Fruit fly (Drosophila melanogaster) whole organism, embryonic: ENCODE results near the gene CG17652.

Experiments
- Antp ChIP-seq: fragments of 200-800 bp; sonication (Bioruptor generic); optimal IDR thresholded peaks from 3 replicates; lab custom pipeline; 2016; ENCODE audit warnings: missing biosample characterization, missing genetic modification characterization
- B-H1 ChIP-seq: fragments of 200-800 bp; sonication (Bioruptor generic); IDR thresholded peaks from 3 replicates; pipeline ENCODE4 v1.3.6; 2022; ENCODE audit warnings: missing biosample characterization, missing genetic modification characterization
- CG10431 ChIP-seq: fragments of 200-800 bp; sonication (Bioruptor generic); optimal IDR thresholded peaks from 3 replicates; lab custom pipeline; 2018; ENCODE audit warnings: missing biosample characterization, mild to moderate bottlenecking, missing genetic modification characterization
- CG11247 ChIP-seq: fragments of 200-800 bp; sonication (Bioruptor generic); IDR thresholded peaks from 2 replicates; pipeline ENCODE4 v1.3.6; 2022; ENCODE audit warnings: missing biosample characterization, missing genetic modification characterization
- CG12104 ChIP-seq: fragments of 200-800 bp; sonication (Bioruptor generic); optimal IDR thresholded peaks from 3 replicates; lab custom pipeline; 2016; ENCODE audit warnings: missing biosample characterization, missing genetic modification characterization
- CG12219 ChIP-seq: fragments of 200-800 bp; sonication (Bioruptor generic); optimal IDR thresholded peaks from 3 replicates; lab custom pipeline; 2018; ENCODE audit warnings: missing biosample characterization, mild to moderate bottlenecking, missing genetic modification characterization
- CG12744 ChIP-seq: fragments of 200-800 bp; sonication (Bioruptor generic); optimal IDR thresholded peaks from 2 replicates; lab custom pipeline; 2016; ENCODE audit warnings: missing biosample characterization, missing genetic modification characterization
- CG12942 ChIP-seq: fragments of 200-800 bp; sonication (Bioruptor generic); optimal IDR thresholded peaks from 3 replicates; lab custom pipeline; 2016; ENCODE audit warnings: missing biosample characterization, missing genetic modification characterization
- CG13123 ChIP-seq: fragments of 200-800 bp; sonication (Bioruptor generic); optimal IDR thresholded peaks from 2 replicates; lab custom pipeline; 2016; ENCODE audit warnings: missing biosample characterization, missing genetic modification characterization
- CG14965 ChIP-seq: fragments of 200-800 bp; sonication (Bioruptor generic); optimal IDR thresholded peaks from 2 replicates; lab custom pipeline; 2016; ENCODE audit warnings: missing biosample characterization, missing genetic modification characterization, borderline replicate concordance
- CG15479 ChIP-seq: fragments of 200-800 bp; sonication (Bioruptor generic); optimal IDR thresholded peaks from 3 replicates; lab custom pipeline; 2019; ENCODE audit warnings: missing biosample characterization, mild to moderate bottlenecking, missing genetic modification characterization, moderate library complexity
- CG1603 ChIP-seq: fragments of 200-800 bp; sonication (Bioruptor generic); optimal IDR thresholded peaks from 2 replicates; lab custom pipeline; 2019; ENCODE audit warnings: missing biosample characterization, mild to moderate bottlenecking, missing genetic modification characterization, moderate library complexity
- CG18599 ChIP-seq: fragments of 200-800 bp; sonication (Bioruptor generic); optimal IDR thresholded peaks from 3 replicates; lab custom pipeline; 2017; ENCODE audit warnings: missing biosample characterization, missing genetic modification characterization, mild to moderate bottlenecking, moderate library complexity, missing genetic modification reagents
- CG32767 ChIP-seq: fragments of 200-800 bp; sonication (Bioruptor generic); IDR thresholded peaks from 2 replicates; pipeline ENCODE4 v1.3.6; 2022; ENCODE audit warnings: missing biosample characterization, missing genetic modification characterization
- CG4360 ChIP-seq: fragments of 200-800 bp; sonication (Bioruptor generic); IDR thresholded peaks from 2 replicates; pipeline ENCODE4 v1.3.6; 2022; ENCODE audit warnings: missing biosample characterization, missing genetic modification characterization
- CG4404 ChIP-seq: fragments of 200-800 bp; sonication (Bioruptor generic); IDR thresholded peaks from 2 replicates; pipeline ENCODE4 v1.3.6; 2022; ENCODE audit warnings: missing biosample characterization, missing genetic modification characterization
- CG6683 ChIP-seq: fragments of 200-800 bp; sonication (Bioruptor generic); optimal IDR thresholded peaks from 2 replicates; lab custom pipeline; 2017; ENCODE audit warnings: missing biosample characterization, mild to moderate bottlenecking, missing genetic modification characterization, missing genetic modification reagents
- CG6689 ChIP-seq: fragments of 200-800 bp; sonication (Bioruptor generic); IDR thresholded peaks from 2 replicates; pipeline ENCODE4 v1.3.6; 2022; ENCODE audit warnings: missing biosample characterization, missing genetic modification characterization
- CG6813 ChIP-seq: fragments of 200-800 bp; sonication (Bioruptor generic); optimal IDR thresholded peaks from 2 replicates; lab custom pipeline; 2017; ENCODE audit warnings: missing biosample characterization, missing genetic modification characterization, mild to moderate bottlenecking, moderate library complexity, missing genetic modification reagents
- CG6854 ChIP-seq: fragments of 200-800 bp; sonication (Bioruptor generic); optimal IDR thresholded peaks from 3 replicates; lab custom pipeline; 2017; ENCODE audit warnings: missing biosample characterization, mild to moderate bottlenecking, missing genetic modification characterization
- CG7357 ChIP-seq: fragments of 200-800 bp; sonication (Bioruptor generic); IDR thresholded peaks from 3 replicates; pipeline ENCODE4 v1.3.6; 2022; ENCODE audit warnings: missing biosample characterization, missing genetic modification characterization
- CG7786 ChIP-seq: fragments of 200-800 bp; sonication (Bioruptor generic); optimal IDR thresholded peaks from 2 replicates; lab custom pipeline; 2016; ENCODE audit warnings: missing biosample characterization, missing genetic modification characterization
- CG8089 ChIP-seq: fragments of 200-800 bp; sonication (Bioruptor generic); optimal IDR thresholded peaks from 3 replicates; lab custom pipeline; 2016; ENCODE audit warnings: missing biosample characterization, missing genetic modification characterization
- CG8290 ChIP-seq, 3 experiments: fragments of 200-800 bp; sonication (Bioruptor generic); optimal IDR thresholded peaks; 2 replicates each; lab custom pipeline; 2016 to 2019; ENCODE audit warnings: missing biosample characterization in 3 of 3, missing genetic modification characterization in 3 of 3, mild to moderate bottlenecking in 2 of 3, moderate library complexity in 1 of 3
- CG8944 ChIP-seq: fragments of 200-800 bp; sonication (Bioruptor generic); optimal IDR thresholded peaks from 3 replicates; lab custom pipeline; 2016; ENCODE audit warnings: missing biosample characterization, missing genetic modification characterization
- CTCF ChIP-seq: fragments of 200-800 bp; sonication (Bioruptor generic); optimal IDR thresholded peaks from 2 replicates; lab custom pipeline; 2017; ENCODE audit warnings: missing biosample characterization, mild to moderate bottlenecking, missing genetic modification characterization, moderate library complexity
- Camta ChIP-seq: fragments of 200-800 bp; sonication (Bioruptor generic); optimal IDR thresholded peaks from 2 replicates; lab custom pipeline; 2016; ENCODE audit warnings: missing biosample characterization, missing genetic modification characterization
- D19A ChIP-seq: fragments of 200-800 bp; optimal IDR thresholded peaks from 3 replicates; lab custom pipeline; 2019; ENCODE audit warnings: missing biosample characterization, mild to moderate bottlenecking, missing genetic modification characterization, moderate library complexity
- Gsc ChIP-seq: fragments of 200-800 bp; sonication (Bioruptor generic); IDR thresholded peaks from 2 replicates; pipeline ENCODE4 v1.3.6; 2022; ENCODE audit warnings: missing biosample characterization, missing genetic modification characterization
- Hand ChIP-seq: fragments of 200-800 bp; sonication (Bioruptor generic); optimal IDR thresholded peaks from 2 replicates; lab custom pipeline; 2017; ENCODE audit warnings: mild to moderate bottlenecking, missing biosample characterization, missing genetic modification reagents, missing genetic modification characterization
- Hmx ChIP-seq: fragments of 200-800 bp; sonication (Bioruptor generic); optimal IDR thresholded peaks from 2 replicates; lab custom pipeline; 2016; ENCODE audit warnings: missing biosample characterization, missing genetic modification characterization
- Lim3 ChIP-seq: fragments of 200-800 bp; sonication (Bioruptor generic); IDR thresholded peaks from 2 replicates; pipeline ENCODE4 v1.3.6; 2022; ENCODE audit warnings: missing biosample characterization, missing genetic modification characterization
- MTF-1 ChIP-seq: fragments of 200-800 bp; sonication (Bioruptor generic); optimal IDR thresholded peaks from 2 replicates; lab custom pipeline; 2018; ENCODE audit warnings: missing biosample characterization, mild to moderate bottlenecking, missing genetic modification characterization, borderline replicate concordance
- NC2β ChIP-seq: fragments of 200-800 bp; sonication (Bioruptor generic); optimal IDR thresholded peaks from 2 replicates; lab custom pipeline; 2016; ENCODE audit warnings: missing biosample characterization, missing genetic modification characterization
- Neu2 ChIP-seq: fragments of 200-800 bp; sonication (Bioruptor generic); optimal IDR thresholded peaks from 3 replicates; lab custom pipeline; 2016; ENCODE audit warnings: missing biosample characterization, missing genetic modification characterization, borderline replicate concordance
- Nf-YC ChIP-seq: fragments of 200-800 bp; optimal IDR thresholded peaks from 3 replicates; lab custom pipeline; 2019; ENCODE audit warnings: missing biosample characterization, mild to moderate bottlenecking, missing genetic modification characterization, moderate library complexity
- Oli ChIP-seq: fragments of 200-800 bp; sonication (Bioruptor generic); optimal IDR thresholded peaks from 2 replicates; lab custom pipeline; 2018; ENCODE audit warnings: missing biosample characterization, mild to moderate bottlenecking, missing genetic modification characterization, moderate library complexity
- ap ChIP-seq: fragments of 200-800 bp; sonication (Bioruptor generic); IDR thresholded peaks from 2 replicates; pipeline ENCODE4 v1.3.6; 2022; ENCODE audit warnings: missing biosample characterization, missing genetic modification characterization
- ara ChIP-seq: fragments of 200-800 bp; sonication (Bioruptor generic); IDR thresholded peaks from 2 replicates; pipeline ENCODE4 v1.3.6; 2022; ENCODE audit warnings: missing biosample characterization, missing genetic modification characterization
- ash1 ChIP-seq: fragments of 200-800 bp; sonication (Bioruptor generic); optimal IDR thresholded peaks from 2 replicates; lab custom pipeline; 2018; ENCODE audit warnings: missing biosample characterization, mild to moderate bottlenecking, missing genetic modification characterization
- bcd ChIP-seq: fragments of 200-800 bp; sonication (Bioruptor generic); optimal IDR thresholded peaks from 2 replicates; lab custom pipeline; 2017; ENCODE audit warnings: missing biosample characterization, mild to moderate bottlenecking, missing genetic modification characterization
- croc ChIP-seq: fragments of 200-800 bp; sonication (Bioruptor generic); conservative IDR thresholded peaks from 3 replicates; pipeline ENCODE4 v1.3.6; 2022; ENCODE audit warnings: missing biosample characterization, missing genetic modification characterization
- ewg ChIP-seq: fragments of 200-800 bp; sonication (Bioruptor generic); optimal IDR thresholded peaks from 3 replicates; lab custom pipeline; 2017; ENCODE audit warnings: mild to moderate bottlenecking, missing biosample characterization, missing genetic modification reagents, missing genetic modification characterization
- lilli ChIP-seq: fragments of 200-800 bp; sonication (Bioruptor generic); optimal IDR thresholded peaks from 3 replicates; lab custom pipeline; 2016; ENCODE audit warnings: missing biosample characterization, missing genetic modification characterization
- schlank ChIP-seq: fragments of 200-800 bp; sonication (Bioruptor generic); optimal IDR thresholded peaks from 2 replicates; lab custom pipeline; 2018; ENCODE audit warnings: missing biosample characterization, mild to moderate bottlenecking, missing genetic modification characterization
- slp2 ChIP-seq: fragments of 200-800 bp; sonication (Bioruptor generic); optimal IDR thresholded peaks from 2 replicates; lab custom pipeline; 2016; ENCODE audit warnings: missing biosample characterization, missing genetic modification characterization
- tgo ChIP-seq: fragments of 200-800 bp; sonication (Bioruptor generic); IDR thresholded peaks from 3 replicates; pipeline ENCODE4 v1.3.6; 2022; ENCODE audit warnings: missing biosample characterization, missing genetic modification characterization
- tio ChIP-seq: fragments of 200-800 bp; sonication (Bioruptor generic); optimal IDR thresholded peaks from 2 replicates; lab custom pipeline; 2017; ENCODE audit warnings: missing biosample characterization, missing genetic modification characterization, inconsistent platforms
- unc-4 ChIP-seq: fragments of 200-800 bp; sonication (Bioruptor generic); IDR thresholded peaks from 2 replicates; pipeline ENCODE4 v1.3.6; 2022; ENCODE audit warnings: missing biosample characterization, missing genetic modification characterization; ENCODE audit not compliant: partially characterized antibody
- zf30C ChIP-seq: fragments of 200-800 bp; sonication (Bioruptor generic); optimal IDR thresholded peaks from 3 replicates; lab custom pipeline; 2018; ENCODE audit warnings: missing biosample characterization, mild to moderate bottlenecking, missing genetic modification characterization
- zfh2 ChIP-seq: fragments of 200-800 bp; sonication (Bioruptor generic); optimal IDR thresholded peaks from 2 replicates; lab custom pipeline; 2016; ENCODE audit warnings: missing biosample characterization, missing genetic modification characterization

The CG17652 gene

dm6 chr2L:1729607-1730011 is 2.5 kb downstream of the CG17652 start, which contains the start of the genes Eno and CG31937 (continued):
- TF ChIP-seq tio (GFP tag; lab: Kevin White, UChicago) (peak; percentile 29), slp2 (GFP tag; lab: Kevin White, UChicago) (no peak), Gsc (GFP tag; lab: Robert Waterston, UW) (no peak), CG7786 (GFP tag; lab: Kevin White, UChicago) (peak; percentile 67), CG6813 (GFP tag; lab: Kevin White, UChicago) (peak; percentile 1), CG6689 (GFP tag; lab: Robert Waterston, UW) (peak; percentile 61), tgo (peak; percentile 59), lilli (GFP tag; lab: Kevin White, UChicago) (peak; percentile 59), CG12942 (GFP tag; lab: Kevin White, UChicago) (peak; percentile 11), zfh2 (GFP tag; lab: Kevin White, UChicago) (peak; percentile 58), NC2β (GFP tag; lab: Kevin White, UChicago) (peak; percentile 28), B-H1 (GFP tag; lab: Robert Waterston, UW) (peak; percentile 17; the same call in 2 of the 3 replicates), Hand (GFP tag; lab: Kevin White, UChicago) (no peak), ewg (GFP tag; lab: Kevin White, UChicago) (no peak), CG14965 (GFP tag; lab: Kevin White, UChicago) (no peak), ash1 (GFP tag; lab: Kevin White, UChicago) (no peak), CG1603 (tag; lab: Kevin White, UChicago) (peak; percentile 42), CG4404 (GFP tag; lab: Robert Waterston, UW) (peak; percentile 33; the same call in 1 of the 2 replicates), ap (GFP tag; lab: Robert Waterston, UW) (no peak), Lim3 (GFP tag; lab: Robert Waterston, UW) (no peak), ara (GFP tag; lab: Robert Waterston, UW) (peak; percentile 68), Oli (no peak), unc-4 (GFP tag; lab: Robert Waterston, UW) (0 out of 2 replicates have a peak, but pooled peaks have one; percentile 22), CG11247 (GFP tag; lab: Robert Waterston, UW) (no peak), Hmx (no peak), CG32767 (GFP tag; lab: Robert Waterston, UW) (no peak), MTF-1 (GFP tag; lab: Kevin White, UChicago) (no peak), CG12744 (peak; percentile 17), CG7357 (GFP tag; lab: Robert Waterston, UW) (no peak; the same call in 2 of the 3 replicates), CTCF (no peak), croc (GFP tag; lab: Robert Waterston, UW) (0 out of 3 replicates have a peak, but pooled peaks have one; percentile 21), CG8089 (GFP tag; lab: Kevin White, UChicago) (peak; percentile 40), CG8944 (GFP tag; lab: Kevin White, UChicago) (peak; percentile 48), Antp (GFP tag; lab: Kevin White, UChicago) (peak; percentile 26), CG8290 (GFP tag; optimal IDR thresholded peaks at IDR 0.05; lab: Kevin White, UChicago) (no peak), CG8290 (tag; optimal IDR thresholded peaks at IDR 0.05; lab: Kevin White, UChicago) (peak in 1 of 2 experiments; percentile 59), CG12104 (peak; percentile 43), CG12219 (GFP tag; lab: Kevin White, UChicago) (no peak), CG4360 (GFP tag; lab: Robert Waterston, UW) (no peak), CG10431 (GFP tag; lab: Kevin White, UChicago) (no peak), CG13123 (GFP tag; lab: Kevin White, UChicago) (no peak), Nf-YC (tag; lab: Kevin White, UChicago) (peak; percentile 55), CG6683 (GFP tag; lab: Kevin White, UChicago) (no peak), CG6854 (GFP tag; lab: Kevin White, UChicago) (no peak), CG15479 (GFP tag; lab: Kevin White, UChicago) (no peak), D19A (tag; lab: Kevin White, UChicago) (no peak), bcd (GFP tag; lab: Kevin White, UChicago) (peak; percentile 52), CG18599 (GFP tag; lab: Kevin White, UChicago) (peak; percentile 39), schlank (tag; lab: Kevin White, UChicago) (no peak), Camta (GFP tag; lab: Kevin White, UChicago) (no peak), Neu2 (GFP tag; lab: Kevin White, UChicago) (no peak), zf30C (GFP tag; lab: Kevin White, UChicago) (no peak)
